Fruit fly (Drosophila melanogaster) whole organism, prepupa: Measurements from ENCODE around the gene mRpS18C.

Experiments used
- CG11762 ChIP-seq: fragments of 200-800 bp; sonication (Bioruptor generic); optimal IDR thresholded peaks from 3 replicates; lab custom pipeline; 2016; ENCODE audit warnings: missing biosample characterization, missing genetic modification characterization; ENCODE audit not compliant: insufficient read depth
- CG1621 ChIP-seq: fragments of 200-800 bp; sonication (Bioruptor generic); optimal IDR thresholded peaks from 3 replicates; lab custom pipeline; 2018; ENCODE audit warnings: missing biosample characterization, mild to moderate bottlenecking, missing genetic modification characterization
- CG31627 ChIP-seq: fragments of 200-800 bp; sonication (Bioruptor generic); optimal IDR thresholded peaks from 3 replicates; lab custom pipeline; 2016; ENCODE audit warnings: missing biosample characterization, missing genetic modification characterization
- CG32006 ChIP-seq: fragments of 200-800 bp; sonication (Bioruptor generic); optimal IDR thresholded peaks from 3 replicates; lab custom pipeline; 2017; ENCODE audit warnings: missing biosample characterization, mild to moderate bottlenecking, missing genetic modification characterization
- CG34406 ChIP-seq: fragments of 200-800 bp; sonication (Bioruptor generic); optimal IDR thresholded peaks from 3 replicates; lab custom pipeline; 2016; ENCODE audit warnings: missing biosample characterization, missing genetic modification characterization
- CG3919 ChIP-seq: fragments of 200-800 bp; sonication (Bioruptor generic); optimal IDR thresholded peaks from 3 replicates; lab custom pipeline; 2016; ENCODE audit warnings: missing biosample characterization, missing genetic modification characterization
- CG4318 ChIP-seq: fragments of 200-800 bp; sonication (Bioruptor generic); optimal IDR thresholded peaks from 3 replicates; lab custom pipeline; 2017; ENCODE audit warnings: missing biosample characterization, mild to moderate bottlenecking, missing genetic modification characterization
- CG6163 ChIP-seq: fragments of 200-800 bp; sonication (Bioruptor generic); IDR thresholded peaks from 3 replicates; pipeline ENCODE4 v1.3.6; 2022; ENCODE audit warnings: missing biosample characterization, missing genetic modification characterization
- CG6276 ChIP-seq: fragments of 200-800 bp; sonication (Bioruptor generic); optimal IDR thresholded peaks from 2 replicates; lab custom pipeline; 2017; ENCODE audit warnings: missing biosample characterization, mild to moderate bottlenecking, missing genetic modification characterization
- CG6792 ChIP-seq: fragments of 200-800 bp; sonication (Bioruptor generic); optimal IDR thresholded peaks from 3 replicates; lab custom pipeline; 2016; ENCODE audit warnings: missing biosample characterization, missing genetic modification characterization
- CG8119 ChIP-seq: fragments of 200-800 bp; sonication (Bioruptor generic); IDR thresholded peaks from 3 replicates; pipeline ENCODE4 v1.3.6; 2022; ENCODE audit warnings: missing biosample characterization, missing genetic modification characterization
- CG8632 ChIP-seq: fragments of 200-800 bp; sonication (Bioruptor generic); optimal IDR thresholded peaks from 3 replicates; lab custom pipeline; 2016; ENCODE audit warnings: missing biosample characterization, missing genetic modification characterization
- Eip75B ChIP-seq: fragments of 200-800 bp; sonication (Bioruptor generic); optimal IDR thresholded peaks from 3 replicates; lab custom pipeline; 2016; ENCODE audit warnings: missing biosample characterization, missing genetic modification characterization
- Eip78C ChIP-seq: fragments of 200-800 bp; sonication (Bioruptor generic); peaks from one replicate; lab custom pipeline; 2016; ENCODE audit warnings: missing biosample characterization, missing genetic modification characterization
- Eip93F ChIP-seq: fragments of 200-800 bp; sonication (Bioruptor generic); optimal IDR thresholded peaks from 2 replicates; lab custom pipeline; 2016; ENCODE audit warnings: missing biosample characterization, mild to moderate bottlenecking, missing genetic modification characterization
- Ets21C ChIP-seq: fragments of 200-800 bp; sonication (Bioruptor generic); optimal IDR thresholded peaks from 3 replicates; lab custom pipeline; 2016; ENCODE audit warnings: missing biosample characterization, missing genetic modification characterization
- Ets96B ChIP-seq: fragments of 200-800 bp; optimal IDR thresholded peaks from 2 replicates; lab custom pipeline; 2019; ENCODE audit warnings: missing biosample characterization, mild to moderate bottlenecking, missing genetic modification characterization, moderate library complexity
- Gug ChIP-seq: fragments of 200-800 bp; sonication (Bioruptor generic); IDR thresholded peaks from 2 replicates; pipeline ENCODE4 v1.3.6; 2022; ENCODE audit warnings: missing biosample characterization, missing genetic modification characterization
- Hr39 ChIP-seq: fragments of 200-800 bp; sonication (Bioruptor generic); optimal IDR thresholded peaks from 2 replicates; lab custom pipeline; 2016; ENCODE audit warnings: missing biosample characterization, missing genetic modification characterization
- Met ChIP-seq: fragments of 200-800 bp; sonication (Bioruptor generic); optimal IDR thresholded peaks from 3 replicates; lab custom pipeline; 2016; ENCODE audit warnings: missing biosample characterization, missing genetic modification characterization
- OdsH ChIP-seq: fragments of 200-800 bp; sonication (Bioruptor generic); optimal IDR thresholded peaks from 3 replicates; lab custom pipeline; 2016; ENCODE audit warnings: missing biosample characterization, missing genetic modification characterization
- Smox ChIP-seq: fragments of 200-800 bp; sonication (Bioruptor generic); optimal IDR thresholded peaks from 3 replicates; lab custom pipeline; 2016; ENCODE audit warnings: missing biosample characterization, missing genetic modification characterization
- Sox102F ChIP-seq: fragments of 200-800 bp; sonication (Bioruptor generic); optimal IDR thresholded peaks from 2 replicates; lab custom pipeline; 2016; ENCODE audit warnings: missing biosample characterization, mild to moderate bottlenecking, missing genetic modification characterization
- Sox15 ChIP-seq: fragments of 200-800 bp; sonication (Bioruptor generic); optimal IDR thresholded peaks from 3 replicates; lab custom pipeline; 2016; ENCODE audit warnings: missing biosample characterization, missing genetic modification characterization
- achi ChIP-seq: fragments of 200-800 bp; sonication (Bioruptor generic); optimal IDR thresholded peaks from 3 replicates; lab custom pipeline; 2016; ENCODE audit warnings: missing biosample characterization, missing genetic modification characterization
- acj6 ChIP-seq: fragments of 200-800 bp; sonication (Bioruptor generic); optimal IDR thresholded peaks from 3 replicates; lab custom pipeline; 2016; ENCODE audit warnings: missing biosample characterization, missing genetic modification characterization
- cyc ChIP-seq: fragments of 200-800 bp; sonication (Bioruptor generic); optimal IDR thresholded peaks from 3 replicates; lab custom pipeline; 2016; ENCODE audit warnings: missing biosample characterization, missing genetic modification characterization
- dac ChIP-seq: fragments of 200-800 bp; sonication (Bioruptor generic); optimal IDR thresholded peaks from 2 replicates; lab custom pipeline; 2017; ENCODE audit warnings: missing biosample characterization, mild to moderate bottlenecking, missing genetic modification characterization
- eg ChIP-seq: fragments of 200-800 bp; sonication (Bioruptor generic); IDR thresholded peaks from 3 replicates; pipeline ENCODE4 v1.3.6; 2022; ENCODE audit warnings: missing biosample characterization, missing genetic modification characterization
- esn ChIP-seq: fragments of 200-800 bp; sonication (Bioruptor generic); optimal IDR thresholded peaks from 2 replicates; lab custom pipeline; 2016; ENCODE audit warnings: missing biosample characterization, mild to moderate bottlenecking, missing genetic modification characterization, moderate library complexity
- fd59A ChIP-seq: fragments of 200-800 bp; sonication (Bioruptor generic); optimal IDR thresholded peaks from 2 replicates; lab custom pipeline; 2017; ENCODE audit warnings: missing biosample characterization, mild to moderate bottlenecking, missing genetic modification characterization, missing genetic modification reagents
- fkh ChIP-seq: fragments of 200-800 bp; sonication (Bioruptor generic); optimal IDR thresholded peaks from 3 replicates; lab custom pipeline; 2017; ENCODE audit warnings: missing biosample characterization, mild to moderate bottlenecking, missing genetic modification characterization, moderate library complexity
- lz ChIP-seq: fragments of 200-800 bp; sonication (Bioruptor generic); optimal IDR thresholded peaks from 3 replicates; lab custom pipeline; 2016; ENCODE audit warnings: missing biosample characterization, missing genetic modification characterization
- pdm3 ChIP-seq: fragments of 200-800 bp; sonication (Bioruptor generic); optimal IDR thresholded peaks from 3 replicates; lab custom pipeline; 2016; ENCODE audit warnings: missing biosample characterization, missing genetic modification characterization
- spab ChIP-seq: fragments of 200-800 bp; sonication (Bioruptor generic); optimal IDR thresholded peaks from 2 replicates; lab custom pipeline; 2017; ENCODE audit warnings: missing biosample characterization, mild to moderate bottlenecking, missing genetic modification characterization, missing genetic modification reagents
- svp ChIP-seq: fragments of 200-800 bp; sonication (Bioruptor generic); peaks from one replicate; lab custom pipeline; 2016; ENCODE audit warnings: missing biosample characterization, missing genetic modification characterization
- topi ChIP-seq: fragments of 200-800 bp; sonication (Bioruptor generic); optimal IDR thresholded peaks from 3 replicates; lab custom pipeline; 2016; ENCODE audit warnings: missing biosample characterization, missing genetic modification characterization
- vri ChIP-seq: fragments of 200-800 bp; sonication (Bioruptor generic); optimal IDR thresholded peaks from 3 replicates; lab custom pipeline; 2016; ENCODE audit warnings: missing biosample characterization, mild to moderate bottlenecking, missing genetic modification characterization

The mRpS18C gene

dm6 chr3R:30390304-30390703, 33.5 kb upstream of the mRpS18C start:
- no peak for TF ChIP-seq CG8632 (GFP tag; lab: Kevin White, UChicago)
- peak; percentile 30 for TF ChIP-seq fkh (GFP tag; lab: Kevin White, UChicago)
- TF ChIP-seq Eip78C (GFP tag; lab: Kevin White, UChicago): peak; percentile 43
- TF ChIP-seq CG32006 (GFP tag; lab: Kevin White, UChicago): no peak
- TF ChIP-seq svp (GFP tag; lab: Kevin White, UChicago): peak; percentile 25
- no peak for TF ChIP-seq Hr39 (GFP tag; lab: Kevin White, UChicago)
- TF ChIP-seq CG3919 (GFP tag; lab: Kevin White, UChicago): no peak

dm6 chr3R:30391098-30391497, 32.7 kb upstream of the mRpS18C start:
- TF ChIP-seq svp (GFP tag; lab: Kevin White, UChicago): peak; percentile 57
- TF ChIP-seq vri: peak; percentile 82
- TF ChIP-seq CG1621 (tag; lab: Kevin White, UChicago): no peak
- no peak for TF ChIP-seq Met (GFP tag; lab: Kevin White, UChicago)
- 0 out of 3 replicates have a peak, but pooled peaks have one; percentile 28 for TF ChIP-seq CG8119 (GFP tag; lab: Robert Waterston, UW)
- TF ChIP-seq Ets96B (tag; lab: Kevin White, UChicago): no peak

DNA sequence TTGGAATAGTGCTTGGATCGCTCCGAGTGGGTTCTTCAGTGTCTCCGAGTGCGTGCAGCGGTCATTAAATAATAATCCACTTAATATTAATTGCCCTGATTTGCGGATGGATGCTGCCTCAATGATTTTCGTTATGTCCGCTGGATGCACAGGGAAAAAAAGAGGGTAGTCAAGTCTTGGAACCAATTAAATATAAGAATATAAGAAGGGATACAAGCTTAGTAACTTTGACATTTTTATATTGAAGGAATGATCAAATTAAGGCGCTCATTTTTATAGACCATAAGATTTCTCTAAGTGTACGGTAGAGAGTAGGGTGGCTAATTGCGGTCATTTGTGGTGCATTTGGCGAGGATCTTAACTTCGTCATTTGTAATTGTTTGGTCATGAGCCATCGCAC, 31.8 kb upstream of the mRpS18C start:
- TF ChIP-seq svp (GFP tag; lab: Kevin White, UChicago) (peak; percentile 75), eg (GFP tag; lab: Robert Waterston, UW) (peak; percentile 31; the same call in 1 of the 3 replicates), topi (GFP tag; lab: Kevin White, UChicago) (peak; percentile 38), achi (peak; percentile 23), Eip78C (GFP tag; lab: Kevin White, UChicago) (peak; percentile 66), Eip93F (no peak), Smox (peak; percentile 3), fd59A (GFP tag; lab: Kevin White, UChicago) (no peak), esn (GFP tag; lab: Kevin White, UChicago) (peak; percentile 30), Gug (no peak), Sox102F (GFP tag; lab: Kevin White, UChicago) (peak; percentile 32), CG6276 (GFP tag; lab: Kevin White, UChicago) (no peak), CG34406 (GFP tag; lab: Kevin White, UChicago) (peak; percentile 12), lz (GFP tag; lab: Kevin White, UChicago) (peak; percentile 22), acj6 (GFP tag; lab: Kevin White, UChicago) (peak; percentile 19), OdsH (GFP tag; lab: Kevin White, UChicago) (peak; percentile 6), Sox15 (no peak), CG31627 (GFP tag; lab: Kevin White, UChicago) (peak; percentile 32), pdm3 (GFP tag; lab: Kevin White, UChicago) (peak; percentile 33), Eip75B (GFP tag; lab: Kevin White, UChicago) (peak; percentile 2), cyc (GFP tag; lab: Kevin White, UChicago) (peak; percentile 19), Hr39 (GFP tag; lab: Kevin White, UChicago) (peak; percentile 36), Met (GFP tag; lab: Kevin White, UChicago) (peak; percentile 46)

dm6 chr3R:30393909-30394308, 29.9 kb upstream of the mRpS18C start:
- TF ChIP-seq Sox15 (no peak), Eip78C (GFP tag; lab: Kevin White, UChicago) (peak; percentile 31)
- TF ChIP-seq, all 60 proteins: peak for 1

DNA sequence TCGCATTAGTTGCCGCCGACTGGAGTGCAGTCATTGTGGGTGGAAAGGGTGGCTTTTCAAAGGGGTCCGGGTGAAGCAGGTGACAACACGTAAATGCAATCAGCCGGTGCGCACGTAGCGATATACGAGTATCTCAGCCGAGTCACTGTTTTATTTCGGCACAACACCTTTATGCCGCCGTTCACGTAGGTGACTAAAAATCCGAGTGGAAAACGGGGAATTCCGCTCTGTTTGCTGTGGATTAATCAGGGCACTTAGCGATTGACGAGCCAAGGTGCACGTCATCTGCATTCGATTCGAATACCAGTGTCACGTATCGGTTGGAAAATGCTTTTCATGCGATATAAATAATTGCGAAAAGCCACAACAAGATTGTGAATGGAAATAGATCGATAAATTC, 17.3 kb upstream of the mRpS18C start:
- TF ChIP-seq CG6163: no peak
- no peak for TF ChIP-seq CG11762 (GFP tag; lab: Kevin White, UChicago)
- TF ChIP-seq Ets21C (GFP tag; lab: Kevin White, UChicago): no peak
- TF ChIP-seq dac (GFP tag; lab: Kevin White, UChicago): no peak
- no peak for TF ChIP-seq spab (GFP tag; lab: Kevin White, UChicago)
- no peak for TF ChIP-seq CG6792 (GFP tag; lab: Kevin White, UChicago)
- no peak for TF ChIP-seq CG6276 (GFP tag; lab: Kevin White, UChicago)
- TF ChIP-seq esn (GFP tag; lab: Kevin White, UChicago): no peak
- TF ChIP-seq CG4318: no peak
- no peak for TF ChIP-seq Met (GFP tag; lab: Kevin White, UChicago)
- no peak for TF ChIP-seq topi (GFP tag; lab: Kevin White, UChicago)
- no peak for TF ChIP-seq achi
- no peak for TF ChIP-seq eg (GFP tag; lab: Robert Waterston, UW)
- TF ChIP-seq Ets96B (tag; lab: Kevin White, UChicago): no peak
- TF ChIP-seq Sox102F (GFP tag; lab: Kevin White, UChicago): no peak
